Worm (Caenorhabditis elegans) whole organism, early embryonic: ENCODE measurements around the gene B0454.6.

Experiments used
- B0310.2 ChIP-seq: sonication (generic microtip); optimal IDR thresholded peaks from 2 replicates; lab custom pipeline; 2016; ENCODE audit warnings: mild to moderate bottlenecking, missing genetic modification characterization, missing compliant biosample characterization
- aly-1 ChIP-seq: sonication (generic microtip); optimal IDR thresholded peaks from 2 replicates; lab custom pipeline; 2016; ENCODE audit warnings: missing genetic modification characterization, missing compliant biosample characterization
- ama-1 ChIP-seq: fragments of 150-350 bp; optimal IDR thresholded peaks from 2 replicates; lab custom pipeline; 2014
- ceh-36 ChIP-seq: sonication (generic microtip); optimal IDR thresholded peaks from 2 replicates; lab custom pipeline; 2016; ENCODE audit warnings: missing genetic modification characterization, inconsistent platforms, missing compliant biosample characterization
- ets-7 ChIP-seq: sonication (generic microtip); optimal IDR thresholded peaks from 2 replicates; lab custom pipeline; 2016; ENCODE audit warnings: missing genotype, missing genetic modification characterization, missing compliant biosample characterization
- hmg-4 ChIP-seq: fragments of 200-800 bp; sonication (Bioruptor generic); optimal IDR thresholded peaks from 2 replicates; lab custom pipeline; 2018; ENCODE audit warnings: mild to moderate bottlenecking, missing genetic modification characterization, missing compliant biosample characterization
- hnd-1 ChIP-seq: sonication (generic microtip); optimal IDR thresholded peaks from 2 replicates; lab custom pipeline; 2016; ENCODE audit warnings: missing genetic modification characterization, missing compliant biosample characterization
- pes-1 ChIP-seq: fragments of 200-800 bp; sonication (Bioruptor generic); IDR thresholded peaks from 2 replicates; pipeline ENCODE4 v1.3.6; 2022; ENCODE audit warnings: missing genetic modification reagents, missing genetic modification characterization, missing compliant biosample characterization
- scrt-1 ChIP-seq: fragments of 200-800 bp; sonication (Bioruptor generic); IDR thresholded peaks from 2 replicates; pipeline ENCODE4 v1.3.6; 2022; ENCODE audit warnings: missing genetic modification characterization, missing compliant biosample characterization
- sea-1 ChIP-seq: fragments of 200-800 bp; sonication (Bioruptor generic); conservative IDR thresholded peaks from 2 replicates; pipeline ENCODE4 v1.3.6; 2022; ENCODE audit warnings: missing genetic modification characterization, missing compliant biosample characterization
- tra-4 ChIP-seq: sonication (generic microtip); optimal IDR thresholded peaks from 2 replicates; lab custom pipeline; 2017; ENCODE audit warnings: missing genetic modification characterization, missing compliant biosample characterization

DNA sequence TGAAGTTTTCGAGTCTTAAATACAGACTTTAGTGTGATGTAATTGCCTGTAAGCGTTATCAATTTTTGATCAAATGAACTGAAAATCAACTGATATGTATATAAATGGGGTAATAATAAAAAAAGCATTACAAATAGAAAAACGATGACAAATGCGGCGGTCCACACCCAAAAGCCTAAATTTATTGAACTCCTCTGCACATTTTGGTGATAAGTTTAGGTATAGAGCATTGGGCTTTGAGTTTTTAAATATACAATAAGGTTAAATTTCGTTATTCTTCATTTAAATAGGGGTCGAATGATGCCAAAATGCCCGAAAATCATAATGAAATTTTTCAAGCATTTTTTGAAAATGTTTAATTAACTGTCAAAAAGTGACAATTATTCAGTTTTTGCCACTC is 12.8 kb upstream of the B0454.6 start, which contains the start of gene clec-3:
- TF ChIP-seq ama-1 (no peak), B0310.2 (tag; lab: Kevin White, UChicago) (no peak), pes-1 (GFP tag; lab: Robert Waterston, UW) (no peak), sea-1 (GFP tag; lab: Robert Waterston, UW) (no peak), hmg-4 (GFP tag; lab: Kevin White, UChicago) (no peak), hnd-1 (no peak), aly-1 (no peak), scrt-1 (GFP tag; lab: Robert Waterston, UW) (no peak), ets-7 (tag; lab: Kevin White, UChicago) (no peak), ceh-36 (no peak), tra-4 (tag; lab: Kevin White, UChicago) (no peak)
